Fruit fly (Drosophila melanogaster): ENCODE results near the gene CG12112.

- TF ChIP-seq Dll (optimal IDR thresholded peaks at IDR 0.05), result no peak
- no peak for TF ChIP-seq pan (optimal IDR thresholded peaks at IDR 0.05)
- no peak for TF ChIP-seq usp (GFP tag; optimal IDR thresholded peaks at IDR 0.05)
Observed at dm6 chrX:8534321-8534661, 25.7 kb downstream of the CG12112 start.
